Worm (Caenorhabditis elegans) whole organism, L4 larva: ENCODE measurements around the gene rsef-1.

Experiments
- ces-1 ChIP-seq: fragments of 150-350 bp; sonication (generic microtip); optimal IDR thresholded peaks from 4 replicates; lab custom pipeline; 2014; ENCODE audit warnings: missing biosample characterization, missing genetic modification reagents, missing genetic modification characterization
- nhr-25 ChIP-seq: sonication (generic microtip); optimal IDR thresholded peaks from 2 replicates; lab custom pipeline; 2017; ENCODE audit warnings: missing genetic modification characterization, mild to moderate bottlenecking, missing compliant biosample characterization, antibody characterized with exemption, moderate library complexity, borderline replicate concordance; ENCODE audit not compliant: insufficient read depth
- php-3 ChIP-seq: fragments of 200-800 bp; sonication (Bioruptor generic); IDR thresholded peaks from 2 replicates; pipeline ENCODE4 v1.3.6; 2022; ENCODE audit warnings: missing genetic modification reagents, missing genetic modification characterization, missing compliant biosample characterization
- skn-1 ChIP-seq: fragments of 150-350 bp; optimal IDR thresholded peaks from 2 replicates; lab custom pipeline; 2014; ENCODE audit warnings: missing biosample characterization, missing genetic modification characterization

DNA sequence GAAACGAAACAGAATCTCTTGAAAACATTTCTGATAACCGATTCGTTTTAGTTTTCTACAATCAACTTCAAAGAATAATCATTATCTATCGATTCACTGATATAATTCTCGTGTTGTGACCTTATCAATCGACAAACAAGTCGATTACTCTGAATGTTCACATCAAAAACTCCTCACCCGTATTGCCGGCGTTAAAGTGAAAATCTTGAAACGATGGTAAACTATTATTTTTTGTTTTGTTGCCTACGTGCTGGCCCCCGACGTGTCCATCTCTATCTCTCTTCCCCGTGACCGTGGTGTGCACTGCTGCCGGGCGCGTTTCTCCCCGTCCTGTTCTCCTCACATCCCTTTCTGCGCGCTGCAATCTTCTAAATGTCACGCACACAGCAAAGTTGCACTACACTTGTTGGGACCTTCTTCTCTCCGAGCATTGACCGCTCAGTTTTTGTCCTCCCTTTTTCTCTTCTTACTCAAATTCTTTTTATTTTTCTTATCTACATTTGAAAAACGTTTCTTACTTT is 30.8 kb upstream of the rsef-1 start:
- TF ChIP-seq ces-1 (GFP tag; lab: Kevin White, UChicago) (no peak), nhr-25 (no peak), php-3 (0 out of 2 replicates have a peak, but pooled peaks have one; percentile 46), skn-1 (tag; lab: Kevin White, UChicago) (no peak)
